Fruit fly (Drosophila melanogaster): ENCODE results near the gene Graf.
A peak's percentile ranks its signal among the peaks of the same experiment; 100 is the strongest.

Graf gene

DNA sequence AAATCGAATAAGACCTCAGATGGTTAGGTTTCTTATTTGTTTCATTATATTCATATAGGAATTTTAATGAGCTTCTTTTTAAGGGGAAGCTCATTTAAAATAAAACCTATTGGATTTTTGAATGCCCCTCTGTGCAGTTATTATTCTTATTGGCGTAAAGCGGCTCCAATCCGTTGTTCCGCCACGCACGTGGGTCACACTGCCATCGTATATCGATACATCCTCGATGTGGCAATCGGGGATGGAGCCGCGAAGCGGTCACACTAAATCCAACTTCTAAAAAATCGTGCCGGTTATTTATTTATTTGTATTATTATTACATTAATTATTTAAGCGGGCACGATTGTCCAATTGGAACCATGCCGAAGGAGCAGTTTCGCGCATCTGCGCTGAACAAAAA, 2.2 kb upstream of the Graf start, which contains the start of gene Polr3A (continued):
- TF ChIP-seq CG9727 (GFP tag; optimal IDR thresholded peaks at IDR 0.05): no peak
- no peak for TF ChIP-seq CG13894 (tag; optimal IDR thresholded peaks at IDR 0.05)
- no peak for TF ChIP-seq Mad (GFP tag; optimal IDR thresholded peaks at IDR 0.05)
- TF ChIP-seq Hr39 (optimal IDR thresholded peaks at IDR 0.05): no peak
- peak; percentile 65; the same call in 3 of the 4 replicates for TF ChIP-seq Dll (GFP tag; IDR thresholded peaks at IDR 0.05; ENCODE audit: partially characterized antibody)
- TF ChIP-seq gfzf (GFP tag; optimal IDR thresholded peaks at IDR 0.05): peak; percentile 67
- no peak for TF ChIP-seq lilli (GFP tag; optimal IDR thresholded peaks at IDR 0.05)
- no peak for TF ChIP-seq CG7839 (tag; optimal IDR thresholded peaks at IDR 0.05)
- TF ChIP-seq CTCF (GFP tag; optimal IDR thresholded peaks at IDR 0.05): no peak
- TF ChIP-seq CG6791 (GFP tag; IDR thresholded peaks at IDR 0.05; ENCODE audit: partially characterized antibody): peak; percentile 73; the same call in 2 of the 3 replicates
- TF ChIP-seq CG15011 (GFP tag; optimal IDR thresholded peaks at IDR 0.05): no peak
- no peak for TF ChIP-seq chif (GFP tag; optimal IDR thresholded peaks at IDR 0.05)
- no peak for TF ChIP-seq CG33557 (GFP tag; optimal IDR thresholded peaks at IDR 0.05)
- TF ChIP-seq bbx (GFP tag; IDR thresholded peaks at IDR 0.05; ENCODE audit: partially characterized antibody): peak; percentile 77
- no peak for TF ChIP-seq sim (GFP tag; IDR thresholded peaks at IDR 0.05)
- TF ChIP-seq CG13287 (GFP tag; IDR thresholded peaks at IDR 0.05; ENCODE audit: partially characterized antibody): peak; percentile 75
- no peak for TF ChIP-seq CG11695 (GFP tag; IDR thresholded peaks at IDR 0.05)
- peak; percentile 4 for TF ChIP-seq CG3995 (GFP tag; optimal IDR thresholded peaks at IDR 0.05)
- no peak for TF ChIP-seq MTF-1 (GFP tag; optimal IDR thresholded peaks at IDR 0.05; ENCODE audit: borderline replicate concordance)
- peak; percentile 5 for TF ChIP-seq YL-1 (GFP tag; optimal IDR thresholded peaks at IDR 0.05)
- no peak for TF ChIP-seq yki (optimal IDR thresholded peaks at IDR 0.05)
- no peak for TF ChIP-seq ttk (GFP tag; IDR thresholded peaks at IDR 0.05)
- no peak for TF ChIP-seq Hr3 (GFP tag; optimal IDR thresholded peaks at IDR 0.05)
- TF ChIP-seq CG12236 (GFP tag; optimal IDR thresholded peaks at IDR 0.05): no peak
- peak; percentile 29 for TF ChIP-seq CG4617 (GFP tag; optimal IDR thresholded peaks at IDR 0.05; ENCODE audit: borderline replicate concordance)
- no peak for TF ChIP-seq Blimp-1 (GFP tag; optimal IDR thresholded peaks at IDR 0.05)
- TF ChIP-seq CG4730 (GFP tag; IDR thresholded peaks at IDR 0.05): no peak
- no peak for TF ChIP-seq Hey (tag; optimal IDR thresholded peaks at IDR 0.05)
- no peak for TF ChIP-seq trh (GFP tag; optimal IDR thresholded peaks at IDR 0.05)
- TF ChIP-seq CG14965 (GFP tag; optimal IDR thresholded peaks at IDR 0.05; ENCODE audit: borderline replicate concordance): no peak
- no peak for TF ChIP-seq Hand (GFP tag; optimal IDR thresholded peaks at IDR 0.05)
- TF ChIP-seq Ets97D (GFP tag; optimal IDR thresholded peaks at IDR 0.05): peak; percentile 29
- no peak for TF ChIP-seq C15 (GFP tag; IDR thresholded peaks at IDR 0.05)
- TF ChIP-seq vnd (GFP tag; IDR thresholded peaks at IDR 0.05; ENCODE audit: partially characterized antibody): 0 out of 3 replicates have a peak, but pooled peaks have one; percentile 25
- no peak for TF ChIP-seq HLH3B (GFP tag; IDR thresholded peaks at IDR 0.05)
- no peak for TF ChIP-seq tx (GFP tag; optimal IDR thresholded peaks at IDR 0.05)
- no peak for TF ChIP-seq CG42726 (GFP tag; IDR thresholded peaks at IDR 0.05; ENCODE audit: partially characterized antibody)
- peak; percentile 57 for TF ChIP-seq knrl (GFP tag; IDR thresholded peaks at IDR 0.05; ENCODE audit: partially characterized antibody)
- TF ChIP-seq CG12299 (tag; optimal IDR thresholded peaks at IDR 0.05): no peak
- no peak for TF ChIP-seq ranshi (GFP tag; IDR thresholded peaks at IDR 0.05)
- no peak for TF ChIP-seq CG7963 (GFP tag; IDR thresholded peaks at IDR 0.05; ENCODE audit: partially characterized antibody)
- TF ChIP-seq CG11085 (GFP tag; IDR thresholded peaks at IDR 0.05): no peak
- peak; percentile 70 for TF ChIP-seq CG9797 (GFP tag; optimal IDR thresholded peaks at IDR 0.05)
- no peak for TF ChIP-seq CG17359 (tag; optimal IDR thresholded peaks at IDR 0.05)
- no peak for TF ChIP-seq slou (GFP tag; optimal IDR thresholded peaks at IDR 0.05)
- no peak for TF ChIP-seq Eip74EF (GFP tag; optimal IDR thresholded peaks at IDR 0.05)
- TF ChIP-seq Chrac-16 (GFP tag; optimal IDR thresholded peaks at IDR 0.05): no peak
- peak; percentile 49 for TF ChIP-seq ato (GFP tag; IDR thresholded peaks at IDR 0.05; ENCODE audit: partially characterized antibody)
- TF ChIP-seq CG1792 (GFP tag; optimal IDR thresholded peaks at IDR 0.05): no peak
- no peak for TF ChIP-seq sob (GFP tag; IDR thresholded peaks at IDR 0.05)
- no peak for TF ChIP-seq CG8290 (GFP tag; optimal IDR thresholded peaks at IDR 0.05)
- TF ChIP-seq CG8290 (tag; optimal IDR thresholded peaks at IDR 0.05): no peak
